Worm (Caenorhabditis elegans) whole organism, L4 larva: Measurements from ENCODE around the gene him-4.

Source experiments
- ama-1 ChIP-seq: fragments of 150-350 bp; optimal IDR thresholded peaks from 2 replicates; lab custom pipeline; 2014; ENCODE audit warnings: inconsistent platforms, mixed read lengths
- daf-12 ChIP-seq: fragments of 150-350 bp; optimal IDR thresholded peaks from 2 replicates; lab custom pipeline; 2014; ENCODE audit warnings: missing biosample characterization, missing genetic modification reagents, missing genetic modification characterization
- dmd-6 ChIP-seq: fragments of 200-800 bp; sonication (Bioruptor generic); IDR thresholded peaks from 2 replicates; pipeline ENCODE4 v1.3.6; 2022; ENCODE audit warnings: missing genetic modification reagents, missing genetic modification characterization, missing compliant biosample characterization
- dpl-1 ChIP-seq: fragments of 150-350 bp; optimal IDR thresholded peaks from 2 replicates; lab custom pipeline; 2014; ENCODE audit warnings: missing biosample characterization, missing genetic modification reagents, missing genetic modification characterization
- egl-43 ChIP-seq: fragments of 200-800 bp; sonication (Bioruptor generic); IDR thresholded peaks from 2 replicates; pipeline ENCODE4 v1.3.6; 2022; ENCODE audit warnings: missing genetic modification reagents, missing genetic modification characterization, missing compliant biosample characterization
- fkh-10 ChIP-seq: fragments of 150-350 bp; optimal IDR thresholded peaks from 2 replicates; lab custom pipeline; 2014; ENCODE audit warnings: missing biosample characterization, missing genetic modification reagents, missing genetic modification characterization
- lin-13 ChIP-seq: fragments of 150-350 bp; optimal IDR thresholded peaks from 2 replicates; lab custom pipeline; 2014; ENCODE audit warnings: missing biosample characterization, missing genetic modification reagents, missing genetic modification characterization
- nhr-42 ChIP-seq: fragments of 200-800 bp; sonication (Bioruptor generic); IDR thresholded peaks from 2 replicates; pipeline ENCODE4 v1.3.6; 2022; ENCODE audit warnings: missing genetic modification characterization, missing compliant biosample characterization
- pha-4 ChIP-seq, 2 experiments: fragments of 150-350 bp in 1 of 2; fragments of 200-800 bp in 1 of 2; sonication (Bioruptor generic) in 1 of 2; IDR thresholded peaks in 1 of 2; optimal IDR thresholded peaks in 1 of 2; 2 replicates each; pipeline versions ENCODE4 v1.3.6 to Lab custom; 2014 to 2022; ENCODE audit warnings: missing genetic modification characterization in 2 of 2, missing genetic modification reagents in 2 of 2, missing biosample characterization in 1 of 2, missing compliant biosample characterization in 1 of 2
- pqm-1 ChIP-seq: sonication (generic microtip); optimal IDR thresholded peaks from 2 replicates; lab custom pipeline; 2017; ENCODE audit warnings: missing biosample characterization, missing genetic modification characterization
- unc-130 ChIP-seq: sonication (generic microtip); optimal IDR thresholded peaks from 2 replicates; lab custom pipeline; 2016; ENCODE audit warnings: missing genetic modification reagents, missing genetic modification characterization, missing compliant biosample characterization
- unc-62 ChIP-seq, 3 experiments: fragments of 150-350 bp in 1 of 3; sonication (generic microtip); optimal IDR thresholded peaks in 2 of 3; peaks in 1 of 3; 1 replicate in 1 of 3; 2 replicates in 2 of 3; lab custom pipeline; 2014 to 2017; ENCODE audit warnings: missing biosample characterization in 3 of 3, missing genetic modification characterization in 3 of 3, missing genetic modification reagents in 3 of 3, missing genotype in 1 of 3
- zag-1 ChIP-seq: fragments of 150-350 bp; optimal IDR thresholded peaks from 2 replicates; lab custom pipeline; 2014; ENCODE audit warnings: missing biosample characterization, missing genetic modification characterization

DNA sequence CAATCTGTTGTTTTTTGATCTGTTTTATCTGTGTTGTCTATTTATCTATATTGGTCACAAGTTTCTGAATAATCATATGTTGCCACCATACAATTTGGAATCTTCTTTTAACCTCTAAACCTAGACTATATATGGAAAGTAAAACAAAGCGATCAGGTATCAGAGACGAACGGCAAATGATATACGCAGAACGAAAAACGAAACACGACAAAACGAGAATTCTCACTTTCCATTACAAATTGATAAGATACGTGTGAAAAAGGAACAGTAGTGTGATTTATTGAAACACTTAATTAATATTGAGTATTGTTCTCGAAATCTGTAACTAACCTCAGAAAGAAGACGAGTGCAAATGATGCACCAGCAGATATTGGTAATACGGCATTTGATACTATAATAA lies 46.5 kb downstream of the him-4 start:
- TF ChIP-seq unc-130 (GFP tag; lab: Kevin White, UChicago), result no peak
- no peak for TF ChIP-seq ama-1 (lab: Kevin White, UChicago)
- TF ChIP-seq lin-13 (GFP tag; lab: Kevin White, UChicago), result no peak
- no peak for TF ChIP-seq egl-43 (GFP tag; lab: Robert Waterston, UW)
- no peak for TF ChIP-seq dpl-1 (GFP tag; lab: Kevin White, UChicago)
- no peak for TF ChIP-seq daf-12 (tag; lab: Kevin White, UChicago)
- TF ChIP-seq dmd-6 (GFP tag; lab: Robert Waterston, UW), result no peak
- TF ChIP-seq nhr-42, result no peak
- no peak for TF ChIP-seq pqm-1 (tag; lab: Kevin White, UChicago)
- TF ChIP-seq zag-1, result no peak
- TF ChIP-seq fkh-10 (GFP tag; lab: Kevin White, UChicago), result no peak
- no peak for TF ChIP-seq unc-62 (GFP tag; optimal IDR thresholded peaks at IDR 0.05 in 1 of 2; lab: Kevin White, UChicago)
- TF ChIP-seq unc-62 (tag; optimal IDR thresholded peaks at IDR 0.05; lab: Kevin White, UChicago), result no peak
- no peak for TF ChIP-seq pha-4 (GFP tag; IDR thresholded peaks at IDR 0.05; lab: Robert Waterston, UW)
- TF ChIP-seq pha-4 (tag; optimal IDR thresholded peaks at IDR 0.05; lab: Kevin White, UChicago), result no peak
